Worm (Caenorhabditis elegans): Measurements from ENCODE around the gene rfip-2.

The rfip-2 gene

ce11 chrII:723488-723887 is at the start of gene rfip-2:
Gene rfip-2 (plus strand): TSS chrII:723788.
- TF ChIP-seq nhr-12 (tag; optimal IDR thresholded peaks at IDR 0.05) = no peak
- TF ChIP-seq hpl-2 (GFP tag; optimal IDR thresholded peaks at IDR 0.05) = no peak
- TF ChIP-seq nhr-77 (tag; optimal IDR thresholded peaks at IDR 0.05) = no peak
- TF ChIP-seq efl-3 (GFP tag; optimal IDR thresholded peaks at IDR 0.05) = no peak
- no peak for TF ChIP-seq elt-3 (tag; optimal IDR thresholded peaks at IDR 0.05)
- TF ChIP-seq lsy-2 (tag; optimal IDR thresholded peaks at IDR 0.05) = no peak
- no peak for TF ChIP-seq sox-4 (tag; optimal IDR thresholded peaks at IDR 0.05)

DNA sequence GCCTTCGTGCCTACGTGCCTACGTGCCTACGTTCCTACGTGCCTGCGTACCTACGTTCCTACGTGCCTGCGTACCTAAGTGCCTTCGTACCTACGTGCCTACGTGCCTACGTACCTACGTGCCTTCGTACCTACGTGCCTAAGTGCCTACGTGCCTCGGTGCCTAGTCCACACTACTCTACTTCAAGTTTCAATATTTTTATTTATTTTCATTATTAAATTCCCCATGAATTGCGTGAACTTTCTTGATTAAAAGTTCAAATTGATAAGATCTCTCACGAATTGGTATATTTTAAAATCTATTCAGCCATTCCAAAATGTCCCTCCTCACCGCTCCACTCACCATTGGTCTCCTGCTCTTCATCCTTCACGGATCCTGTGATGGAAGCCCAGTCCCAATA is 49.5 kb upstream of the rfip-2 start, which contains the start of gene Y39F10C.3:
Y39F10C.3 (plus strand) TSS at position 301 of the 400 bp plus-strand sequence.
- TF ChIP-seq jun-1 (tag; optimal IDR thresholded peaks at IDR 0.05) = no peak
- no peak for TF ChIP-seq snpc-4 (tag; optimal IDR thresholded peaks at IDR 0.05)
- no peak for TF ChIP-seq ceh-63 (GFP tag; optimal IDR thresholded peaks at IDR 0.05)
- no peak for TF ChIP-seq rnt-1 (tag; optimal IDR thresholded peaks at IDR 0.05)
- TF ChIP-seq ceh-88 (GFP tag; IDR thresholded peaks at IDR 0.05) = no peak
- no peak for TF ChIP-seq efl-3 (GFP tag; optimal IDR thresholded peaks at IDR 0.05)
- TF ChIP-seq lsy-2 (tag; optimal IDR thresholded peaks at IDR 0.05) = no peak
- no peak for TF ChIP-seq C16A3.4 (tag; optimal IDR thresholded peaks at IDR 0.05)
- no peak for TF ChIP-seq nhr-76 (tag; optimal IDR thresholded peaks at IDR 0.05)
- TF ChIP-seq dsc-1 (tag; optimal IDR thresholded peaks at IDR 0.05) = no peak
- no peak for TF ChIP-seq ztf-11 (tag; optimal IDR thresholded peaks at IDR 0.05)
- TF ChIP-seq unc-130 (tag; optimal IDR thresholded peaks at IDR 0.05) = no peak
- TF ChIP-seq ceh-8 (GFP tag; optimal IDR thresholded peaks at IDR 0.05) = no peak
- no peak for TF ChIP-seq ceh-90 (tag; optimal IDR thresholded peaks at IDR 0.05)
- TF ChIP-seq swsn-7 (tag; optimal IDR thresholded peaks at IDR 0.05) = no peak

- TF ChIP-seq ztf-11 (tag; optimal IDR thresholded peaks at IDR 0.05) (no peak), dpl-1 (GFP tag; optimal IDR thresholded peaks at IDR 0.05) (no peak), irx-1 (tag; optimal IDR thresholded peaks at IDR 0.05) (no peak), lin-35 (GFP tag; optimal IDR thresholded peaks at IDR 0.05) (no peak), nhr-47 (tag; optimal IDR thresholded peaks at IDR 0.05) (no peak), rnt-1 (tag; optimal IDR thresholded peaks at IDR 0.05) (no peak), ztf-4 (tag; optimal IDR thresholded peaks at IDR 0.05) (no peak), aly-2 (tag; optimal IDR thresholded peaks at IDR 0.05) (no peak), mef-2 (tag; optimal IDR thresholded peaks at IDR 0.05) (no peak), fkh-4 (tag; optimal IDR thresholded peaks at IDR 0.05; ENCODE audit: borderline replicate concordance) (no peak)
These were observed 48.3 kb upstream of the rfip-2 start, which contains the start of gene Y39F10C.1 for ce11 chrII:675303-675702. Gene Y39F10C.1 (plus strand): TSS chrII:675603.

ce11 chrII:675822-676221 is 47.8 kb upstream of the rfip-2 start:
- TF ChIP-seq unc-130 (tag; optimal IDR thresholded peaks at IDR 0.05) (no peak), sup-37 (GFP tag; optimal IDR thresholded peaks at IDR 0.05) (no peak), C04F5.9 (tag; optimal IDR thresholded peaks at IDR 0.05) (no peak), hlh-17 (GFP tag; optimal IDR thresholded peaks at IDR 0.05; ENCODE audit: borderline replicate concordance) (no peak), nhr-28 (tag; optimal IDR thresholded peaks at IDR 0.05) (no peak), grh-1 (GFP tag; IDR thresholded peaks at IDR 0.05) (no peak), skn-1 (tag; optimal IDR thresholded peaks at IDR 0.05) (no peak), swsn-7 (tag; optimal IDR thresholded peaks at IDR 0.05) (no peak)

DNA sequence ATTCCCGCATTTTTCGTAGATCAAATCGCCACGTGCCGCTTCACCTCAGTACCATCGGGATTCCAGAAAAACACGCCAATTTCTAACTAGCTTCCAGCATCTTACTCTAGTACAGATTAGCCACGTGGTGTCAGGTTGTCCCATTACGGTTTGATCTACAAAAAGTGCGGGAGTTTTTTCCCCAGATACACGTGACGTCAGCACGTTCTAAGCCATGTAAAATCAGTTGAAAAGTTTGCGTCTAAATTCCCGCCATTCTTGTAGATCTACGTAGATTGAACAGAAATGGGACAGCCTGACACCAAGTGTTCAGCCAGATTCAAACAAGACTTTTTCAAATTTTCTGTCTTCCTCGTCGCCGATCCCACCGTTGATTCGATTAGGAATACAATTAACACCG is 45.0 kb upstream of the rfip-2 start, which contains the start of gene T02H6.9:
T02H6.9 (plus strand) TSS at position 301 of the 400 bp plus-strand sequence.
- no peak for TF ChIP-seq lir-3 (tag; optimal IDR thresholded peaks at IDR 0.05; ENCODE audit: poor library complexity)
- TF ChIP-seq nhr-84 (tag; optimal IDR thresholded peaks at IDR 0.05) = no peak
- no peak for TF ChIP-seq ets-5 (GFP tag; IDR thresholded peaks at IDR 0.05)
- TF ChIP-seq fkh-10 (GFP tag; optimal IDR thresholded peaks at IDR 0.05) = no peak
- TF ChIP-seq rnt-1 (tag; optimal IDR thresholded peaks at IDR 0.05) = no peak
- no peak for TF ChIP-seq C34B4.2 (tag; optimal IDR thresholded peaks at IDR 0.05)
- TF ChIP-seq hlh-17 (GFP tag; optimal IDR thresholded peaks at IDR 0.05; ENCODE audit: borderline replicate concordance) = no peak
- TF ChIP-seq dsc-1 (tag; optimal IDR thresholded peaks at IDR 0.05) = no peak
- TF ChIP-seq zip-4 (GFP tag; optimal IDR thresholded peaks at IDR 0.05) = no peak
- no peak for TF ChIP-seq unc-30 (tag; optimal IDR thresholded peaks at IDR 0.05)
- TF ChIP-seq pag-3 (tag; optimal IDR thresholded peaks at IDR 0.05; ENCODE audit: borderline replicate concordance, insufficient read depth) = no peak

All from whole organism, L1 larva.